Fruit fly (Drosophila melanogaster) whole organism, embryonic: ENCODE data around the gene Rdh.

Experiments
- CG10274 ChIP-seq: fragments of 200-800 bp; sonication (Bioruptor generic); optimal IDR thresholded peaks from 3 replicates; lab custom pipeline; 2017; ENCODE audit warnings: missing biosample characterization, mild to moderate bottlenecking, missing genetic modification characterization
- CG12219 ChIP-seq: fragments of 200-800 bp; sonication (Bioruptor generic); optimal IDR thresholded peaks from 3 replicates; lab custom pipeline; 2018; ENCODE audit warnings: missing biosample characterization, mild to moderate bottlenecking, missing genetic modification characterization
- CG13287 ChIP-seq: fragments of 200-800 bp; sonication (Bioruptor generic); IDR thresholded peaks from 2 replicates; pipeline ENCODE4 v1.3.6; 2022; ENCODE audit warnings: missing biosample characterization, missing genetic modification characterization; ENCODE audit not compliant: partially characterized antibody
- CG16863 ChIP-seq: fragments of 200-800 bp; sonication (Bioruptor generic); optimal IDR thresholded peaks from 3 replicates; lab custom pipeline; 2016; ENCODE audit warnings: missing biosample characterization, missing genetic modification characterization
- CG17361 ChIP-seq: fragments of 200-800 bp; sonication (Bioruptor generic); IDR thresholded peaks from 3 replicates; pipeline ENCODE4 v1.3.6; 2022; ENCODE audit warnings: missing biosample characterization, missing genetic modification characterization
- CG18476 ChIP-seq: fragments of 200-800 bp; sonication (Bioruptor generic); optimal IDR thresholded peaks from 2 replicates; lab custom pipeline; 2016; ENCODE audit warnings: missing biosample characterization, mild to moderate bottlenecking, missing genetic modification characterization
- CG34422 ChIP-seq: fragments of 200-800 bp; sonication (Bioruptor generic); IDR thresholded peaks from 3 replicates; pipeline ENCODE4 v1.3.6; 2022; ENCODE audit warnings: missing biosample characterization, missing genetic modification characterization
- CG3847 ChIP-seq: fragments of 200-800 bp; sonication (Bioruptor generic); IDR thresholded peaks from 2 replicates; pipeline ENCODE4 v1.3.6; 2022; ENCODE audit warnings: missing biosample characterization, missing genetic modification characterization
- CG4424 ChIP-seq: fragments of 200-800 bp; sonication (Bioruptor generic); optimal IDR thresholded peaks from 3 replicates; lab custom pipeline; 2016; ENCODE audit warnings: missing biosample characterization, missing genetic modification characterization
- CG5953 ChIP-seq: fragments of 200-800 bp; sonication (Bioruptor generic); IDR thresholded peaks from 2 replicates; pipeline ENCODE4 v1.3.6; 2022; ENCODE audit warnings: missing biosample characterization, missing genetic modification characterization
- CG6175 ChIP-seq: fragments of 200-800 bp; sonication (Bioruptor generic); IDR thresholded peaks from 3 replicates; pipeline ENCODE4 v1.3.6; 2022; ENCODE audit warnings: missing biosample characterization, missing genetic modification characterization
- CG6813 ChIP-seq: fragments of 200-800 bp; sonication (Bioruptor generic); optimal IDR thresholded peaks from 2 replicates; lab custom pipeline; 2017; ENCODE audit warnings: missing biosample characterization, missing genetic modification characterization, mild to moderate bottlenecking, moderate library complexity, missing genetic modification reagents
- CG8281 ChIP-seq: fragments of 200-800 bp; sonication (Bioruptor generic); optimal IDR thresholded peaks from 2 replicates; lab custom pipeline; 2018; ENCODE audit warnings: missing biosample characterization, mild to moderate bottlenecking, missing genetic modification characterization, moderate library complexity
- CG8924 ChIP-seq: fragments of 200-800 bp; optimal IDR thresholded peaks from 3 replicates; lab custom pipeline; 2019; ENCODE audit warnings: missing biosample characterization, mild to moderate bottlenecking, missing genetic modification characterization, moderate library complexity
- Camta ChIP-seq: fragments of 200-800 bp; sonication (Bioruptor generic); optimal IDR thresholded peaks from 2 replicates; lab custom pipeline; 2016; ENCODE audit warnings: missing biosample characterization, missing genetic modification characterization
- CoRest ChIP-seq: fragments of 200-800 bp; sonication (Bioruptor generic); optimal IDR thresholded peaks from 3 replicates; lab custom pipeline; 2018; ENCODE audit warnings: missing biosample characterization, mild to moderate bottlenecking, missing genetic modification characterization, moderate library complexity
- CrebB ChIP-seq: fragments of 200-800 bp; sonication (Bioruptor generic); optimal IDR thresholded peaks from 3 replicates; lab custom pipeline; 2018; ENCODE audit warnings: missing biosample characterization, mild to moderate bottlenecking, missing genetic modification characterization
- Dip2 ChIP-seq: fragments of 200-800 bp; sonication (Bioruptor generic); IDR thresholded peaks from 2 replicates; pipeline ENCODE4 v1.3.6; 2022; ENCODE audit warnings: missing biosample characterization, missing genetic modification characterization
- Dll ChIP-seq: fragments of 200-800 bp; sonication (Bioruptor generic); IDR thresholded peaks from 4 replicates; pipeline ENCODE4 v1.3.6; 2022; ENCODE audit warnings: missing biosample characterization, missing genetic modification characterization; ENCODE audit not compliant: partially characterized antibody
- Drgx ChIP-seq: fragments of 200-800 bp; sonication (Bioruptor generic); IDR thresholded peaks from 2 replicates; pipeline ENCODE4 v1.3.6; 2022; ENCODE audit warnings: missing biosample characterization, missing genetic modification characterization
- Ravus ChIP-seq: fragments of 200-800 bp; sonication (Bioruptor generic); IDR thresholded peaks from 2 replicates; pipeline ENCODE4 v1.3.6; 2022; ENCODE audit warnings: missing biosample characterization, missing genetic modification characterization
- Sry-β ChIP-seq: fragments of 200-800 bp; sonication (Bioruptor generic); optimal IDR thresholded peaks from 2 replicates; lab custom pipeline; 2018; ENCODE audit warnings: missing biosample characterization, mild to moderate bottlenecking, missing genetic modification characterization, moderate library complexity
- aop ChIP-seq: fragments of 200-800 bp; sonication (Bioruptor generic); IDR thresholded peaks from 2 replicates; pipeline ENCODE4 v1.3.6; 2022; ENCODE audit warnings: missing biosample characterization, missing genetic modification characterization
- ara ChIP-seq: fragments of 200-800 bp; sonication (Bioruptor generic); IDR thresholded peaks from 2 replicates; pipeline ENCODE4 v1.3.6; 2022; ENCODE audit warnings: missing biosample characterization, missing genetic modification characterization
- fd64A ChIP-seq: fragments of 200-800 bp; sonication (Bioruptor generic); optimal IDR thresholded peaks from 3 replicates; lab custom pipeline; 2018; ENCODE audit warnings: missing biosample characterization, mild to moderate bottlenecking, missing genetic modification characterization
- grn ChIP-seq: fragments of 200-800 bp; sonication (Bioruptor generic); optimal IDR thresholded peaks from 3 replicates; lab custom pipeline; 2017; ENCODE audit warnings: missing biosample characterization, missing genetic modification characterization
- hkb ChIP-seq, 2 experiments: fragments of 200-800 bp in 1 of 2; fragments of >200 bp in 1 of 2; sonication (Bioruptor generic) in 1 of 2; IDR thresholded peaks in 1 of 2; optimal IDR thresholded peaks in 1 of 2; 2 replicates each; pipeline versions ENCODE4 v1.3.6 to Lab custom; 2017 to 2022; ENCODE audit warnings: missing biosample characterization in 1 of 2, missing genetic modification characterization in 1 of 2
- hth ChIP-seq: fragments of >200 bp; optimal IDR thresholded peaks from 2 replicates; lab custom pipeline; 2017; ENCODE audit warnings: inconsistent platforms
- insv ChIP-seq, 2 experiments: fragments of 200-800 bp; sonication (Bioruptor generic); optimal IDR thresholded peaks; 3 replicates each; lab custom pipeline; 2016 to 2018; ENCODE audit warnings: missing biosample characterization in 2 of 2, missing genetic modification characterization in 2 of 2
- mld ChIP-seq: fragments of 200-800 bp; sonication (Bioruptor generic); IDR thresholded peaks from 3 replicates; pipeline ENCODE4 v1.3.6; 2022; ENCODE audit warnings: missing biosample characterization, missing genetic modification characterization; ENCODE audit not compliant: partially characterized antibody
- odd ChIP-seq: fragments of 200-800 bp; sonication (Bioruptor generic); optimal IDR thresholded peaks from 2 replicates; lab custom pipeline; 2017; ENCODE audit warnings: missing biosample characterization, mild to moderate bottlenecking, missing genetic modification characterization
- pho ChIP-seq: fragments of 200-800 bp; sonication (Bioruptor generic); optimal IDR thresholded peaks from 2 replicates; lab custom pipeline; 2016; ENCODE audit warnings: missing biosample characterization, missing genetic modification characterization
- prd ChIP-seq, 3 experiments: fragments of >200 bp in 2 of 3; fragments of 200-800 bp in 1 of 3; sonication (Bioruptor generic) in 1 of 3; optimal IDR thresholded peaks in 2 of 3; IDR thresholded peaks in 1 of 3; 2 replicates in 2 of 3; 3 replicates in 1 of 3; pipeline versions ENCODE4 v1.3.6 to Lab custom; 2017 to 2022; ENCODE audit warnings: missing biosample characterization in 1 of 3, missing genetic modification characterization in 1 of 3
- rib ChIP-seq: fragments of 200-800 bp; sonication (Bioruptor generic); IDR thresholded peaks from 2 replicates; pipeline ENCODE4 v1.3.6; 2022; ENCODE audit warnings: missing biosample characterization, missing genetic modification characterization
- sens ChIP-seq: fragments of 200-800 bp; sonication (Bioruptor generic); peaks from one replicate; lab custom pipeline; 2016; ENCODE audit warnings: missing biosample characterization, missing genetic modification characterization
- sisA ChIP-seq: fragments of 200-800 bp; sonication (Bioruptor generic); IDR thresholded peaks from 2 replicates; pipeline ENCODE4 v1.3.6; 2022; ENCODE audit warnings: missing biosample characterization, missing genetic modification characterization
- tio ChIP-seq: fragments of 200-800 bp; sonication (Bioruptor generic); optimal IDR thresholded peaks from 2 replicates; lab custom pipeline; 2017; ENCODE audit warnings: missing biosample characterization, missing genetic modification characterization, inconsistent platforms
- usp ChIP-seq: fragments of >200 bp; optimal IDR thresholded peaks from 2 replicates; lab custom pipeline; 2017; ENCODE audit warnings: missing biosample characterization, missing genetic modification characterization
- vvl ChIP-seq: fragments of 200-800 bp; sonication (Bioruptor generic); IDR thresholded peaks from 2 replicates; pipeline ENCODE4 v1.3.6; 2022; ENCODE audit warnings: missing biosample characterization, missing genetic modification characterization
- wek ChIP-seq: fragments of 200-800 bp; sonication (Bioruptor generic); optimal IDR thresholded peaks from 3 replicates; lab custom pipeline; 2018; ENCODE audit warnings: missing biosample characterization, mild to moderate bottlenecking, missing genetic modification characterization, moderate library complexity

Rdh gene

dm6 chr3L:3814010-3814833 lies 11.0 kb upstream of the Rdh start, which contains the start of gene Scsalpha1 (continued):
- no peak for TF ChIP-seq fd64A (GFP tag; lab: Kevin White, UChicago)
- peak; percentile 10 for TF ChIP-seq CG16863 (GFP tag; lab: Kevin White, UChicago)
- TF ChIP-seq tio: no peak
- no peak for TF ChIP-seq hkb (optimal IDR thresholded peaks at IDR 0.05; lab: Kevin White, UChicago)
- peak; percentile 71 for TF ChIP-seq hkb (GFP tag; IDR thresholded peaks at IDR 0.05; lab: Robert Waterston, UW)
- TF ChIP-seq CG6175: no peak
- TF ChIP-seq Drgx (GFP tag; lab: Robert Waterston, UW): peak; percentile 46
- TF ChIP-seq mld: peak; percentile 100
- peak; percentile 23; the same call in 1 of the 3 replicates for TF ChIP-seq CG17361 (GFP tag; lab: Robert Waterston, UW)
- TF ChIP-seq grn: no peak
- TF ChIP-seq CG12219 (GFP tag; lab: Kevin White, UChicago): peak; percentile 13
- no peak for TF ChIP-seq CG18476 (GFP tag; lab: Kevin White, UChicago)
- TF ChIP-seq insv (GFP tag; optimal IDR thresholded peaks at IDR 0.05; lab: Kevin White, UChicago): no peak
- TF ChIP-seq CG4424 (GFP tag; lab: Kevin White, UChicago): no peak
- TF ChIP-seq CG5953: no peak
- TF ChIP-seq prd (optimal IDR thresholded peaks at IDR 0.05; lab: Kevin White, UChicago): no peak
- peak; percentile 58; the same call in 2 of the 3 replicates for TF ChIP-seq prd (GFP tag; IDR thresholded peaks at IDR 0.05; lab: Robert Waterston, UW)
- no peak for TF ChIP-seq hth (lab: Kevin White, UChicago)
- TF ChIP-seq CG6813: no peak
- TF ChIP-seq pho (GFP tag; lab: Kevin White, UChicago): no peak
- peak; percentile 97 for TF ChIP-seq Dll
- peak; percentile 33; the same call in 1 of the 2 replicates for TF ChIP-seq sisA (GFP tag; lab: Robert Waterston, UW)
- no peak for TF ChIP-seq Camta (GFP tag; lab: Kevin White, UChicago)
- no peak for TF ChIP-seq aop
- TF ChIP-seq CG34422 (GFP tag; lab: Robert Waterston, UW): peak; percentile 43; the same call in 1 of the 3 replicates
- TF ChIP-seq usp (GFP tag; lab: Kevin White, UChicago): no peak
- no peak; the same call in 1 of the 2 replicates for TF ChIP-seq rib (GFP tag; lab: Robert Waterston, UW)

- TF ChIP-seq vvl (GFP tag; lab: Robert Waterston, UW): no peak
- no peak for TF ChIP-seq wek (GFP tag; lab: Kevin White, UChicago)
- no peak for TF ChIP-seq Ravus (GFP tag; lab: Robert Waterston, UW)
- no peak for TF ChIP-seq sens (GFP tag; lab: Kevin White, UChicago)
- no peak for TF ChIP-seq CoRest (tag; lab: Kevin White, UChicago)
- no peak for TF ChIP-seq odd (GFP tag; lab: Kevin White, UChicago)
- TF ChIP-seq CrebB (tag; lab: Kevin White, UChicago): no peak
- TF ChIP-seq CG8281 (tag; lab: Kevin White, UChicago): no peak
- no peak for TF ChIP-seq Sry-β
- no peak for TF ChIP-seq CG10274 (GFP tag; lab: Kevin White, UChicago)
- no peak for TF ChIP-seq CG3847 (GFP tag; lab: Robert Waterston, UW)
- no peak for TF ChIP-seq ara (GFP tag; lab: Robert Waterston, UW)
- no peak for TF ChIP-seq CG8924
- TF ChIP-seq CG13287 (GFP tag; lab: Robert Waterston, UW): no peak
- TF ChIP-seq Dip2 (GFP tag; lab: Robert Waterston, UW): no peak
- TF ChIP-seq, all 482 proteins: peak for 0
These were observed 9.0 kb upstream of the Rdh start, which contains the start of gene Acp63F for dm6 chr3L:3816254-3816653. TSS of gene Acp63F (minus strand) at chr3L:3816354.
